Worm (Caenorhabditis elegans) whole organism, early embryonic: Measurements from ENCODE around the gene srh-137.

Experiments used
- F13C5.2 ChIP-seq: sonication (generic microtip); optimal IDR thresholded peaks from 2 replicates; lab custom pipeline; 2017; ENCODE audit warnings: mild to moderate bottlenecking, missing genetic modification characterization, inconsistent platforms, missing compliant biosample characterization
- ama-1 ChIP-seq: fragments of 150-350 bp; optimal IDR thresholded peaks from 2 replicates; lab custom pipeline; 2014
- ets-7 ChIP-seq: sonication (generic microtip); optimal IDR thresholded peaks from 2 replicates; lab custom pipeline; 2016; ENCODE audit warnings: missing genotype, missing genetic modification characterization, missing compliant biosample characterization
- flt-1 ChIP-seq: fragments of 200-800 bp; sonication (Bioruptor generic); IDR thresholded peaks from 2 replicates; pipeline ENCODE4 v1.3.6; 2022; ENCODE audit warnings: missing genetic modification characterization, missing compliant biosample characterization
- scrt-1 ChIP-seq: fragments of 200-800 bp; sonication (Bioruptor generic); IDR thresholded peaks from 2 replicates; pipeline ENCODE4 v1.3.6; 2022; ENCODE audit warnings: missing genetic modification characterization, missing compliant biosample characterization
- sea-1 ChIP-seq: fragments of 200-800 bp; sonication (Bioruptor generic); conservative IDR thresholded peaks from 2 replicates; pipeline ENCODE4 v1.3.6; 2022; ENCODE audit warnings: missing genetic modification characterization, missing compliant biosample characterization
- tbx-11 ChIP-seq: fragments of 200-800 bp; sonication (Bioruptor generic); IDR thresholded peaks from 2 replicates; pipeline ENCODE4 v1.3.6; 2022; ENCODE audit warnings: missing genetic modification characterization, missing compliant biosample characterization

DNA sequence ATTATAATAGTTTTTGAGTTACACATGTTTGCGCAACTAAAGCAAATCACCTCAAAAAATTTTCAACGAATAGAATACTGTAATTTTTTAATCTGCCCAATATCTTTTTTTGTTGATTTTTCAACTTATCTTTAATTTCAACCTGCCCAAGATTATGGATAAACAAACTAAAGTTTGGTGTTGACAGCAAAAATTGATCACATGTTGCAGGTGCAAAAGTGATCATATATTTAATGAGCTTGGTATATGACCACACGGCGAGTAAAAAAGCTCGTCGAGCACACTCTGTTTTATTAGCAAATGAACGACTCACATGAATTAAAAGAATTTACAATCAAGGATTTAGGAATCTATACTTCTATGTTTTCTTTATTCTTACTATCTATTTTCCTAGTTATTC is 40.9 kb downstream of the srh-137 start, which contains the start of gene srz-1:
- TF ChIP-seq tbx-11 (GFP tag; lab: Robert Waterston, UW) (no peak), sea-1 (GFP tag; lab: Robert Waterston, UW) (no peak), scrt-1 (GFP tag; lab: Robert Waterston, UW) (no peak), ama-1 (lab: Kevin White, UChicago) (no peak), ets-7 (tag; lab: Kevin White, UChicago) (no peak), F13C5.2 (tag; lab: Kevin White, UChicago) (no peak), flt-1 (GFP tag; lab: Robert Waterston, UW) (no peak)
